Worm (Caenorhabditis elegans): Measurements from ENCODE around the gene T28H10.1.

DNA sequence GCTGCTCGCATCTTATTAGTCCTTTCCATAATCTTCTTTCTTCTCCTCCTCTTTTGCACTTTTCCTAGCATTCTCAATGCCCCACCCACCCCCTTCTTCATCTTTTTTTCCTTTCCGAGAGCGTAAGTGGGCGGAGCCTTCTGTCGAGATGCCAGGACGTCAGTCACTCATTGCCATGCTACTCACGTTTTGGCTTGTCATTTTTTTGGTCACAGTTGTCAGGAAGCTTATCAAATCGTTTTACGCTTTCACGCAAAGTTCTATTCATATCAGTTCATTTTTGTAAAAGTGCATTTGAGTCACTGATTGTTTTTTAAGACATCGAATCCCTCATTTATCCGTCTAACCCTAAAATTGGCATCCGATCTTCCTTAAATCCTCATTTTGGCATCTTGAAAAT, 36.4 kb downstream of the T28H10.1 start:
- TF ChIP-seq ztf-11 (tag; optimal IDR thresholded peaks at IDR 0.05) (no peak), unc-39 (tag; optimal IDR thresholded peaks at IDR 0.05) (no peak), unc-120 (tag; optimal IDR thresholded peaks at IDR 0.05; ENCODE audit: poor library complexity, severe bottlenecking) (no peak), snpc-4 (tag; optimal IDR thresholded peaks at IDR 0.05) (no peak), nhr-28 (tag; optimal IDR thresholded peaks at IDR 0.05) (no peak), nhr-12 (tag; optimal IDR thresholded peaks at IDR 0.05) (no peak), lsy-2 (tag; optimal IDR thresholded peaks at IDR 0.05) (no peak), nhr-237 (tag; optimal IDR thresholded peaks at IDR 0.05) (no peak), unc-62 (GFP tag; optimal IDR thresholded peaks at IDR 0.05) (no peak), nhr-76 (tag; optimal IDR thresholded peaks at IDR 0.05) (no peak), mep-1 (tag; optimal IDR thresholded peaks at IDR 0.05) (no peak), drap-1 (GFP tag; optimal IDR thresholded peaks at IDR 0.05) (no peak), ces-1 (GFP tag; optimal IDR thresholded peaks at IDR 0.05) (no peak)

All from whole organism, mixed stage, embryonic.